Worm (Caenorhabditis elegans): ENCODE results near the gene Y40B10A.11.

The Y40B10A.11 gene

DNA sequence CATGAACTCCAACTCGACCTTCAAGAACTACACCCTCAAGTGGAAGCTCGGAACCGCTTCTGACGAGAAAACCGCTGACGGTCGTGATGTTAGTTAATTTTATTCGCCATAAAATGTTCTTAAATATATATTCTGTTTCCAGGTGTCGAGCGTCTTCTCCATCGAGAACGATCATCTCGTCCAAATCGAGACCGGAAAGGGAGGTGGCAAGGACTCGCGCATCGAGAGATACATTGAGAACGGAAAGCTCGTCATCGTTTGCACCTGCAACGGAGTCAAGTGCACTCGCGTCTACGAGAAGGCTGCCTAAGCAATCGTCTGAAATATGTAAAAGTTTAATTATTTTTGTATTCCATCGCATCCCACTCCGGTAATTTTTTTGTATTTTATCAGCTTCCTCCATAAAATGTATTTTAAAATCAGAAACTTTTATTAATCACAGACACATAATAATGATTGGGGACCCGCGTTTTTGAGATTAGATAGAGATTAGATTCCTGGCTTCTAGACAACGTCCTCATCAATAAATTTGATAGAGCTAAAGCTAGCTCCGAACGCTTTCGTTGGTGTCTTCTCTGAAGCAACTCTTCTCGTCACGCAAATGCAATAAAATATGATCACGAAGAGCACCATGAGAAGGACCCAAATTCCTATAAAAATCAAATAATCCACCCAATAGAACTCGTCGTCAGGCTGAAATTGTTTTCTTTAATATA lies 17.5 kb upstream of the Y40B10A.11 start (continued):
- TF ChIP-seq madf-6 (GFP tag; IDR thresholded peaks at IDR 0.05): peak; percentile 50
- TF ChIP-seq pha-4 (tag; optimal IDR thresholded peaks at IDR 0.05): no peak
- peak; percentile 8 for TF ChIP-seq mxl-1 (tag; optimal IDR thresholded peaks at IDR 0.05)
- TF ChIP-seq ets-4 (GFP tag; optimal IDR thresholded peaks at IDR 0.05): no peak
- TF ChIP-seq nhr-80 (tag; optimal IDR thresholded peaks at IDR 0.05): no peak
- TF ChIP-seq egl-44 (GFP tag; IDR thresholded peaks at IDR 0.05): no peak
- no peak for TF ChIP-seq ztf-18 (tag; optimal IDR thresholded peaks at IDR 0.05)
- no peak for TF ChIP-seq lin-40 (tag; optimal IDR thresholded peaks at IDR 0.05)
- no peak for TF ChIP-seq aptf-3 (GFP tag; IDR thresholded peaks at IDR 0.05)
- no peak for TF ChIP-seq fkh-3 (tag; optimal IDR thresholded peaks at IDR 0.05)
- peak; percentile 28 for TF ChIP-seq snpc-1.3 (tag; optimal IDR thresholded peaks at IDR 0.05; ENCODE audit: insufficient read depth)
- no peak for TF ChIP-seq B0336.3 (GFP tag; IDR thresholded peaks at IDR 0.05)
- no peak for TF ChIP-seq ztf-25 (GFP tag; IDR thresholded peaks at IDR 0.05)
- TF ChIP-seq ekl-4 (GFP tag; IDR thresholded peaks at IDR 0.05): peak; percentile 58
- no peak for TF ChIP-seq ztf-22 (GFP tag; optimal IDR thresholded peaks at IDR 0.05)
- no peak for TF ChIP-seq C06A6.2 (GFP tag; conservative IDR thresholded peaks at IDR 0.05)
- TF ChIP-seq akir-1 (GFP tag; optimal IDR thresholded peaks at IDR 0.05): no peak
- no peak for TF ChIP-seq F57C9.4 (tag; optimal IDR thresholded peaks at IDR 0.05)
- TF ChIP-seq snpc-4 (GFP tag; optimal IDR thresholded peaks at IDR 0.05): no peak
- no peak for TF ChIP-seq snpc-4 (tag; optimal IDR thresholded peaks at IDR 0.05)
- no peak for TF ChIP-seq mes-4 (tag; optimal IDR thresholded peaks at IDR 0.05)
- no peak for TF ChIP-seq nfyb-1 (GFP tag; IDR thresholded peaks at IDR 0.05)
- TF ChIP-seq nhr-120 (GFP tag; IDR thresholded peaks at IDR 0.05): no peak
- TF ChIP-seq madf-3 (GFP tag; IDR thresholded peaks at IDR 0.05): peak; percentile 52; the same call in 1 of the 2 replicates

DNA sequence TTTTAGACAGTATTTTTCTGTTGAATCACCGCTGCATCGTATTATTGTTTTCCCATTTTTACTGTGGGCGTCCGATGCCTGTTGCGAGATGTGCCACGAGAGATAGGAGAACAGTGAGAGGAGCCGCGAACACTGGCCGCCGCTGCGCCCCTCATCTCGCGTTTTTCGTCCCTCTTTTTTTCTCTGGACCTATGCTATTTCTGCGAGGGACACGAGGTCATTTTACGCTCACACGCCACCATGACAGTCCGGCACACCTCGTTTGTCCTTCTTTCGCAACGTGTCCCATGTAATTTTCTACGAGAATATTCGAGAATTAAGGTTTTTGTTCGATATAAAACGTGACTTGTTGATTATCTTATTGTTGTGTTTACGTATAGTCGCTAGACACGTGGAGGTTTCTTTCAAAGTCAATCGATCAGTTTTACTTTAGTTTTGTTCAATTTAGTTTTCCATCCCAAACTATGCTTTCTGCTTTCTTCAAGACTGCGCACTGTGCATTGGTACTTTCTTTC lies 16.6 kb upstream of the Y40B10A.11 start, which contains the start of gene lbp-9:
TSS of gene lbp-9 (plus strand) at position 465 of the 515 bp plus-strand sequence.
- no peak for TF ChIP-seq F33H1.4 (GFP tag; IDR thresholded peaks at IDR 0.05)
- no peak for TF ChIP-seq Y53G8AR.9 (GFP tag; conservative IDR thresholded peaks at IDR 0.05)
- TF ChIP-seq athp-1 (tag; optimal IDR thresholded peaks at IDR 0.05): peak; percentile 0
- TF ChIP-seq nfyb-1 (GFP tag; IDR thresholded peaks at IDR 0.05): 0 out of 2 replicates have a peak, but pooled peaks have one; percentile 46
- no peak for TF ChIP-seq B0035.1 (tag; optimal IDR thresholded peaks at IDR 0.05)
- no peak for TF ChIP-seq him-1 (tag; optimal IDR thresholded peaks at IDR 0.05)
- TF ChIP-seq hlh-12 (tag; optimal IDR thresholded peaks at IDR 0.05): no peak
- TF ChIP-seq tbp1 (GFP tag; optimal IDR thresholded peaks at IDR 0.05): peak; percentile 40
- TF ChIP-seq let-607 (tag; optimal IDR thresholded peaks at IDR 0.05): peak in 1 of 2 experiments; percentile 30
- TF ChIP-seq pbrm-1 (GFP tag; IDR thresholded peaks at IDR 0.05): 0 out of 2 replicates have a peak, but pooled peaks have one; percentile 67
- TF ChIP-seq madf-10 (tag; optimal IDR thresholded peaks at IDR 0.05): peak; percentile 34
- peak; percentile 38; the same call in 1 of the 2 replicates for TF ChIP-seq B0336.3 (GFP tag; IDR thresholded peaks at IDR 0.05)
- TF ChIP-seq F37B4.10 (GFP tag; IDR thresholded peaks at IDR 0.05): no peak
- no peak for TF ChIP-seq attf-6 (GFP tag; IDR thresholded peaks at IDR 0.05)
- peak; percentile 2 for TF ChIP-seq lin-40 (tag; optimal IDR thresholded peaks at IDR 0.05)
- TF ChIP-seq B0019.2 (GFP tag; conservative IDR thresholded peaks at IDR 0.05): no peak
- TF ChIP-seq ztf-26 (tag; optimal IDR thresholded peaks at IDR 0.05): no peak
- TF ChIP-seq dpff-1 (tag; optimal IDR thresholded peaks at IDR 0.05): no peak
- no peak for TF ChIP-seq F10E7.11 (tag; optimal IDR thresholded peaks at IDR 0.05)
- peak; percentile 76; the same call in 1 of the 2 replicates for TF ChIP-seq hmg-1.2 (GFP tag; IDR thresholded peaks at IDR 0.05)
- no peak for TF ChIP-seq fkh-3 (tag; optimal IDR thresholded peaks at IDR 0.05)
- peak; percentile 42; the same call in 1 of the 2 replicates for TF ChIP-seq Y95B8A.8 (GFP tag; IDR thresholded peaks at IDR 0.05)
- no peak for TF ChIP-seq snpc-4 (GFP tag; optimal IDR thresholded peaks at IDR 0.05)
- TF ChIP-seq snpc-4 (tag; optimal IDR thresholded peaks at IDR 0.05): peak in 1 of 4 experiments; percentile 12
- TF ChIP-seq hsf-1 (GFP tag; IDR thresholded peaks at IDR 0.05): peak; percentile 77
- TF ChIP-seq ceh-91 (GFP tag; IDR thresholded peaks at IDR 0.05): no peak
- TF ChIP-seq nfya-1 (tag; optimal IDR thresholded peaks at IDR 0.05; ENCODE audit: borderline replicate concordance, insufficient read depth): no peak
- peak; percentile 34 for TF ChIP-seq ama-1 (optimal IDR thresholded peaks at IDR 0.05)
- TF ChIP-seq ama-1 (GFP tag; optimal IDR thresholded peaks at IDR 0.05): no peak

All from whole organism, young adult.